Fruit fly (Drosophila melanogaster) S2 (cell line): ENCODE measurements around the gene CG16713.

Experiments used
- CG8478 ChIP-seq: fragments of >200 bp; optimal IDR thresholded peaks from 2 replicates; lab custom pipeline; 2018
- CTCF ChIP-seq, 2 experiments: fragments of >200 bp; optimal IDR thresholded peaks; 2 replicates each; lab custom pipeline; 2018

- TF ChIP-seq CG8478 (lab: Kevin White, UChicago) (no peak), CTCF (optimal IDR thresholded peaks at IDR 0.05; lab: Kevin White, UChicago) (no peak)
Observed at dm6 chr2L:3729635-3730034, 34.4 kb upstream of the CG16713 start.
